Fruit fly (Drosophila melanogaster) whole organism, prepupa: ENCODE measurements around the gene wkd.

ENCODE experiments used
- Blimp-1 ChIP-seq: fragments of 200-800 bp; sonication (Bioruptor generic); optimal IDR thresholded peaks from 3 replicates; lab custom pipeline; 2017; ENCODE audit warnings: missing biosample characterization, missing genetic modification characterization, mild to moderate bottlenecking, moderate library complexity, missing genetic modification reagents
- CG15336 ChIP-seq: fragments of 200-800 bp; sonication (Bioruptor generic); IDR thresholded peaks from 2 replicates; pipeline ENCODE4 v1.3.6; 2022; ENCODE audit warnings: missing biosample characterization, missing genetic modification characterization
- CG3032 ChIP-seq: fragments of 200-800 bp; optimal IDR thresholded peaks from 2 replicates; lab custom pipeline; 2019; ENCODE audit warnings: missing biosample characterization, mild to moderate bottlenecking, missing genetic modification characterization, moderate library complexity
- CG6163 ChIP-seq: fragments of 200-800 bp; sonication (Bioruptor generic); IDR thresholded peaks from 3 replicates; pipeline ENCODE4 v1.3.6; 2022; ENCODE audit warnings: missing biosample characterization, missing genetic modification characterization
- OdsH ChIP-seq: fragments of 200-800 bp; sonication (Bioruptor generic); optimal IDR thresholded peaks from 3 replicates; lab custom pipeline; 2016; ENCODE audit warnings: missing biosample characterization, missing genetic modification characterization

dm6 chr3R:11613252-11614036 is 32.1 kb downstream of the wkd start:
- TF ChIP-seq CG3032 (tag; lab: Kevin White, UChicago), result peak; percentile 5
- peak; percentile 22 for TF ChIP-seq OdsH (GFP tag; lab: Kevin White, UChicago)
- TF ChIP-seq CG6163 (GFP tag; lab: Robert Waterston, UW), result no peak
- no peak for TF ChIP-seq CG15336 (GFP tag; lab: Robert Waterston, UW)
- no peak for TF ChIP-seq Blimp-1 (GFP tag; lab: Kevin White, UChicago)
